Worm (Caenorhabditis elegans): ENCODE results near the gene efl-3.
"Not testable (repeated sequence)": the region's sequence is repeated elsewhere in the genome, so short reads cannot be mapped to it uniquely, and the experiment has no call there.

The efl-3 gene

DNA sequence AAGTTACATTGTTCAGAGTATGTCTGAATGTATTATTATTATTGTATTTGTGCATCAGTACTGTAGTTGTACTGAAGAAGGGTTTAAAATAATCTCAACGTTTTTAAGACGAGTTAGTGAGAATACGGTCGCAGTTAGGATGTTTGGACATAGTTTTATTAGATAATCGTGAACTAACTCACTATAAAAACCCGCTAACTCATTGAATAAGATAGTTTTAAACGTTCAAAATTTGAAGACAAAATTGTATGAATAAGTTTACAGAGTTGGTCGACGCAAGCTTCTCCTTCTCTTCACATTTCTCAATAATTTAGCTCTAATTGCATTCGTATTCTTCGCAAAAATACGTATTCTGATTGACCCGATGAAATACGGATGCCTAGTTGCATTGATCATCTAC lies 6.5 kb downstream of the efl-3 start:
- no peak for TF ChIP-seq ztf-16 (tag; optimal IDR thresholded peaks at IDR 0.05)
- no peak for TF ChIP-seq F13H6.1 (tag; optimal IDR thresholded peaks at IDR 0.05)
- TF ChIP-seq nfya-1 (tag; optimal IDR thresholded peaks at IDR 0.05) = no peak
- TF ChIP-seq fkh-10 (GFP tag; optimal IDR thresholded peaks at IDR 0.05) = no peak
- no peak for TF ChIP-seq ceh-45 (GFP tag; IDR thresholded peaks at IDR 0.05)
- no peak for TF ChIP-seq ceh-14 (tag; optimal IDR thresholded peaks at IDR 0.05)
- no peak for TF ChIP-seq pax-1 (tag; optimal IDR thresholded peaks at IDR 0.05)
- TF ChIP-seq gmeb-2 (tag; optimal IDR thresholded peaks at IDR 0.05) = no peak
- TF ChIP-seq ttx-3 (tag; optimal IDR thresholded peaks at IDR 0.05) = no peak
- TF ChIP-seq eyg-1 (tag; optimal IDR thresholded peaks at IDR 0.05) = no peak
- TF ChIP-seq pqm-1 (tag; optimal IDR thresholded peaks at IDR 0.05) = no peak
- no peak for TF ChIP-seq fkh-6 (tag; optimal IDR thresholded peaks at IDR 0.05)
- TF ChIP-seq rnt-1 (tag; optimal IDR thresholded peaks at IDR 0.05) = no peak

ce11 chrII:8419798-8420197 lies 7.3 kb downstream of the efl-3 start, which contains the start of gene F14E5.8:
F14E5.8 (plus strand) TSS chrII:8420098.
- not testable (repeated sequence) for TF ChIP-seq odd-2 (tag; optimal IDR thresholded peaks at IDR 0.05); ceh-2 (tag; optimal IDR thresholded peaks at IDR 0.05); ceh-45 (GFP tag; IDR thresholded peaks at IDR 0.05)

DNA sequence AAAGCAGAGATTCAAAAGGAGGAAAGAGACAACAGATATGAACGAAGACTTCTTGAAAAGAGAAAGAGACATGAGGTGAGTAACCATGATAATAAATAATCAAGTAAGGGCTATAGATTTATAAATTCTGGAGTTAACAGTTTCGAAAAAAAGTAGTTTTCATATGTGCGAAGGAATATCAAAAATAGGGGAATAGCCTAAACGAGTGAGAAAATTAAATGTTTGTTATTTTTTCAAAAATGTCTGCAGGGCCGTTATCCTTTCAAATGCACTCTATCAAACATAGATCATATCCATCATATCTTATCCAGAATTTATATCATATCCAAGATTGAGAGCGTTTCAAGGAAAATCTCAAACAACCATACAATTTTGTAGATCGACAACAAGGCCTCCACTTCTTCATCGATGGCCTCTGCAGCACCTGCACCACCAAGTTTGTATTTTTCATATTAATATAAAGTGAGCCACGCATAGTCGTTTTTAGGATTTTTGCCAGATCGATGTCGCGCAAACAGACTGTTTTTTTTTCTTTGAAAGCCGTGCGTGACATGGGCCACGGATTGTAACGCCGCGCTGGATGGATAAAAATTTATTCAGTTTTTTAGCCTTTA lies 8.4 kb downstream of the efl-3 start:
- no peak for TF ChIP-seq ztf-16 (tag; optimal IDR thresholded peaks at IDR 0.05)
- TF ChIP-seq tbx-2 (tag; optimal IDR thresholded peaks at IDR 0.05) = no peak
- no peak for TF ChIP-seq unc-42 (tag; optimal IDR thresholded peaks at IDR 0.05)
- TF ChIP-seq C38D4.7 (GFP tag; optimal IDR thresholded peaks at IDR 0.05) = no peak
- TF ChIP-seq ref-2 (tag; optimal IDR thresholded peaks at IDR 0.05) = no peak
- TF ChIP-seq ets-4 (tag; optimal IDR thresholded peaks at IDR 0.05) = no peak
- no peak for TF ChIP-seq zip-5 (tag; optimal IDR thresholded peaks at IDR 0.05)
- no peak for TF ChIP-seq elt-2 (tag; optimal IDR thresholded peaks at IDR 0.05)
- TF ChIP-seq ceh-30 (tag; optimal IDR thresholded peaks at IDR 0.05) = no peak
- TF ChIP-seq gmeb-2 (tag; optimal IDR thresholded peaks at IDR 0.05) = no peak
- TF ChIP-seq ceh-31 (tag; optimal IDR thresholded peaks at IDR 0.05) = no peak
- no peak for TF ChIP-seq pat-9 (tag; optimal IDR thresholded peaks at IDR 0.05)

DNA sequence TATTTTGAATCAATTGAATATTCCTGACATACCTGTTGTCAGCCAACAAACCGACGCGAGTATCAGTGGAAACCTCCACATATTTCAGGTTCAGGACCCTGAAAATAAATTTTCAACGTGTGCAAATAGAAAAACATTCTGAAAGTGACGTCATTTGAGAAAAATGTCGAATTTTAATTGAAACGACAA lies 16.2 kb downstream of the efl-3 start, which contains the start of gene F14E5.2:
TSS of gene F14E5.2 (minus strand) at position 101 of the 189 bp plus-strand sequence.
- TF ChIP-seq ceh-18 (tag; optimal IDR thresholded peaks at IDR 0.05) = no peak
- no peak for TF ChIP-seq pros-1 (tag; optimal IDR thresholded peaks at IDR 0.05)
- TF ChIP-seq madf-2 (tag; optimal IDR thresholded peaks at IDR 0.05) = no peak
- TF ChIP-seq F13H6.1 (tag; optimal IDR thresholded peaks at IDR 0.05) = no peak
- TF ChIP-seq pqm-1 (tag; optimal IDR thresholded peaks at IDR 0.05) = no peak
- no peak for TF ChIP-seq elt-2 (tag; optimal IDR thresholded peaks at IDR 0.05)
- TF ChIP-seq hlh-30 (tag; optimal IDR thresholded peaks at IDR 0.05; ENCODE audit: insufficient read depth) = no peak
- no peak for TF ChIP-seq ahr-1 (tag; optimal IDR thresholded peaks at IDR 0.05)
- no peak for TF ChIP-seq tbx-2 (tag; optimal IDR thresholded peaks at IDR 0.05)
- TF ChIP-seq unc-3 (GFP tag; conservative IDR thresholded peaks at IDR 0.05) = no peak
- TF ChIP-seq unc-3 (tag; optimal IDR thresholded peaks at IDR 0.05) = no peak
- no peak for TF ChIP-seq ceh-2 (tag; optimal IDR thresholded peaks at IDR 0.05)
- TF ChIP-seq sdc-2 (tag; optimal IDR thresholded peaks at IDR 0.05) = no peak

ce11 chrII:8428947-8429919 lies 16.8 kb downstream of the efl-3 start:
- TF ChIP-seq eyg-1 (tag; optimal IDR thresholded peaks at IDR 0.05) (no peak), gmeb-2 (tag; optimal IDR thresholded peaks at IDR 0.05) (no peak), C38D4.7 (GFP tag; optimal IDR thresholded peaks at IDR 0.05) (no peak), che-1 (tag; optimal IDR thresholded peaks at IDR 0.05) (no peak), ceh-14 (tag; optimal IDR thresholded peaks at IDR 0.05) (no peak), hlh-30 (tag; optimal IDR thresholded peaks at IDR 0.05; ENCODE audit: insufficient read depth) (no peak), pqm-1 (tag; optimal IDR thresholded peaks at IDR 0.05) (no peak), unc-86 (tag; optimal IDR thresholded peaks at IDR 0.05) (no peak), ahr-1 (tag; optimal IDR thresholded peaks at IDR 0.05) (no peak), ceh-34 (tag; optimal IDR thresholded peaks at IDR 0.05) (no peak)
